Worm (Caenorhabditis elegans) whole organism, L1 larva: ENCODE data around the gene F52C12.2.

Experiments used
- aly-2 ChIP-seq: fragments of 150-350 bp; optimal IDR thresholded peaks from 2 replicates; lab custom pipeline; 2014; ENCODE audit warnings: missing biosample characterization, missing genetic modification characterization
- ceh-8 ChIP-seq: fragments of 200-800 bp; sonication (Bioruptor generic); optimal IDR thresholded peaks from 2 replicates; lab custom pipeline; 2018; ENCODE audit warnings: mild to moderate bottlenecking, missing genetic modification characterization, moderate library complexity, missing compliant biosample characterization
- ceh-82 ChIP-seq, 3 experiments: fragments of 150-350 bp in 1 of 3; sonication (generic microtip) in 2 of 3; optimal IDR thresholded peaks; 2 replicates each; lab custom pipeline; 2014 to 2017; ENCODE audit warnings: missing biosample characterization in 3 of 3, missing genetic modification characterization in 3 of 3
- ceh-88 ChIP-seq: fragments of 200-800 bp; sonication (Bioruptor generic); IDR thresholded peaks from 2 replicates; pipeline ENCODE4 v1.3.6; 2022; ENCODE audit warnings: missing genetic modification characterization, missing compliant biosample characterization
- ceh-90 ChIP-seq: sonication (generic microtip); optimal IDR thresholded peaks from 2 replicates; lab custom pipeline; 2016; ENCODE audit warnings: missing genetic modification characterization, missing compliant biosample characterization
- ces-1 ChIP-seq: fragments of 150-350 bp; optimal IDR thresholded peaks from 2 replicates; lab custom pipeline; 2014; ENCODE audit warnings: missing biosample characterization, missing genetic modification reagents, missing genetic modification characterization
- dpl-1 ChIP-seq, 3 experiments: fragments of 150-350 bp in 2 of 3; sonication (generic microtip) in 1 of 3; optimal IDR thresholded peaks; 2 replicates each; lab custom pipeline; 2014 to 2017; ENCODE audit warnings: missing biosample characterization in 3 of 3, missing genetic modification characterization in 3 of 3, missing genetic modification reagents in 3 of 3
- dsc-1 ChIP-seq: sonication (generic microtip); optimal IDR thresholded peaks from 2 replicates; lab custom pipeline; 2016; ENCODE audit warnings: mild to moderate bottlenecking, missing genetic modification characterization, missing compliant biosample characterization
- efl-1 ChIP-seq, 4 experiments: fragments of 150-350 bp; optimal IDR thresholded peaks in 3 of 4; peaks in 1 of 4; 1 replicate in 1 of 4; 2 replicates in 3 of 4; lab custom pipeline; 2014; ENCODE audit warnings: missing biosample characterization in 2 of 4, missing genetic modification characterization in 2 of 4, missing genetic modification reagents in 2 of 4
- efl-3 ChIP-seq: fragments of 200-800 bp; sonication (Bioruptor generic); optimal IDR thresholded peaks from 2 replicates; lab custom pipeline; 2018; ENCODE audit warnings: mild to moderate bottlenecking, missing genetic modification characterization, missing compliant biosample characterization
- egl-13 ChIP-seq: sonication (generic microtip); optimal IDR thresholded peaks from 2 replicates; lab custom pipeline; 2016; ENCODE audit warnings: missing genotype, missing genetic modification reagents, missing genetic modification characterization, missing compliant biosample characterization
- ets-5 ChIP-seq: fragments of 200-800 bp; sonication (Bioruptor generic); IDR thresholded peaks from 2 replicates; pipeline ENCODE4 v1.3.6; 2022; ENCODE audit warnings: missing genetic modification characterization, missing compliant biosample characterization
- fkh-8 ChIP-seq: sonication (generic microtip); optimal IDR thresholded peaks from 2 replicates; lab custom pipeline; 2016; ENCODE audit warnings: mild to moderate bottlenecking, missing genetic modification characterization, missing compliant biosample characterization
- grh-1 ChIP-seq: fragments of 200-800 bp; sonication (Bioruptor generic); IDR thresholded peaks from 2 replicates; pipeline ENCODE4 v1.3.6; 2022; ENCODE audit warnings: missing genetic modification reagents, missing genetic modification characterization, missing compliant biosample characterization
- hpl-2 ChIP-seq: fragments of 150-350 bp; optimal IDR thresholded peaks from 2 replicates; lab custom pipeline; 2014; ENCODE audit warnings: missing biosample characterization, missing genetic modification reagents, missing genetic modification characterization
- isw-1 ChIP-seq: fragments of 200-800 bp; sonication (Bioruptor generic); IDR thresholded peaks from 2 replicates; pipeline ENCODE4 v1.3.6; 2022; ENCODE audit warnings: missing genetic modification characterization, missing compliant biosample characterization
- jun-1 ChIP-seq: fragments of 150-350 bp; optimal IDR thresholded peaks from 2 replicates; lab custom pipeline; 2014; ENCODE audit warnings: missing biosample characterization, missing genetic modification reagents, missing genetic modification characterization
- lin-13 ChIP-seq: fragments of 150-350 bp; optimal IDR thresholded peaks from 2 replicates; lab custom pipeline; 2014; ENCODE audit warnings: missing biosample characterization, missing genetic modification reagents, missing genetic modification characterization
- lin-35 ChIP-seq, 2 experiments: fragments of 150-350 bp; optimal IDR thresholded peaks; 2 replicates each; lab custom pipeline; 2014; ENCODE audit warnings: missing biosample characterization in 2 of 2, missing genetic modification characterization in 2 of 2, missing genetic modification reagents in 2 of 2
- lsy-2 ChIP-seq, 2 experiments: fragments of 150-350 bp; optimal IDR thresholded peaks; 2 replicates each; lab custom pipeline; 2014; ENCODE audit warnings: missing biosample characterization in 2 of 2, missing genetic modification characterization in 2 of 2
- mab-9 ChIP-seq: fragments of 200-800 bp; sonication (Bioruptor generic); IDR thresholded peaks from 2 replicates; pipeline ENCODE4 v1.3.6; 2022; ENCODE audit warnings: missing genetic modification reagents, missing genetic modification characterization, missing compliant biosample characterization
- mep-1 ChIP-seq: fragments of 150-350 bp; optimal IDR thresholded peaks from 2 replicates; lab custom pipeline; 2014; ENCODE audit warnings: missing biosample characterization, missing genetic modification characterization
- nhr-11 ChIP-seq: fragments of 150-350 bp; optimal IDR thresholded peaks from 2 replicates; lab custom pipeline; 2014; ENCODE audit warnings: missing biosample characterization, missing genetic modification characterization
- nhr-12 ChIP-seq: sonication (generic microtip); optimal IDR thresholded peaks from 2 replicates; lab custom pipeline; 2017; ENCODE audit warnings: missing biosample characterization, missing genetic modification characterization
- nhr-20 ChIP-seq: sonication (generic microtip); optimal IDR thresholded peaks from 2 replicates; lab custom pipeline; 2016; ENCODE audit warnings: mild to moderate bottlenecking, missing genetic modification characterization, missing compliant biosample characterization
- nhr-237 ChIP-seq: fragments of 150-350 bp; optimal IDR thresholded peaks from 2 replicates; lab custom pipeline; 2014; ENCODE audit warnings: missing biosample characterization, missing genetic modification characterization
- nhr-47 ChIP-seq: sonication (generic microtip); optimal IDR thresholded peaks from 2 replicates; lab custom pipeline; 2016; ENCODE audit warnings: mild to moderate bottlenecking, missing genetic modification characterization, moderate library complexity, missing compliant biosample characterization
- nhr-71 ChIP-seq: sonication (generic microtip); optimal IDR thresholded peaks from 2 replicates; lab custom pipeline; 2016; ENCODE audit warnings: mild to moderate bottlenecking, missing genetic modification characterization, moderate library complexity, missing compliant biosample characterization
- nhr-77 ChIP-seq: fragments of 150-350 bp; optimal IDR thresholded peaks from 2 replicates; lab custom pipeline; 2014; ENCODE audit warnings: missing biosample characterization, missing genetic modification characterization
- nhr-84 ChIP-seq: sonication (generic microtip); optimal IDR thresholded peaks from 2 replicates; lab custom pipeline; 2017; ENCODE audit warnings: missing biosample characterization, missing genetic modification characterization
- nhr-85 ChIP-seq: sonication (generic microtip); peaks from one replicate; lab custom pipeline; 2016; ENCODE audit warnings: missing genetic modification characterization, inconsistent platforms, missing compliant biosample characterization
- nhr-90 ChIP-seq: sonication (generic microtip); optimal IDR thresholded peaks from 2 replicates; lab custom pipeline; 2016; ENCODE audit warnings: mild to moderate bottlenecking, missing genetic modification characterization, missing compliant biosample characterization; ENCODE audit not compliant: poor library complexity
- pqm-1 ChIP-seq: sonication (generic microtip); optimal IDR thresholded peaks from 3 replicates; lab custom pipeline; 2017; ENCODE audit warnings: missing biosample characterization, missing genetic modification characterization
- rnt-1 ChIP-seq: sonication (generic microtip); optimal IDR thresholded peaks from 2 replicates; lab custom pipeline; 2016; ENCODE audit warnings: mild to moderate bottlenecking, missing genetic modification characterization, moderate library complexity, missing compliant biosample characterization
- skn-1 ChIP-seq: fragments of 150-350 bp; optimal IDR thresholded peaks from 2 replicates; lab custom pipeline; 2014; ENCODE audit warnings: missing biosample characterization, missing genetic modification characterization
- snu-23 ChIP-seq: sonication (generic microtip); optimal IDR thresholded peaks from 2 replicates; lab custom pipeline; 2016; ENCODE audit warnings: missing genetic modification characterization, missing compliant biosample characterization
- sptf-1 ChIP-seq: fragments of 150-350 bp; optimal IDR thresholded peaks from 2 replicates; lab custom pipeline; 2014; ENCODE audit warnings: missing biosample characterization, missing genetic modification characterization
- sup-37 ChIP-seq: fragments of 200-800 bp; sonication (Bioruptor generic); optimal IDR thresholded peaks from 2 replicates; lab custom pipeline; 2018; ENCODE audit warnings: mild to moderate bottlenecking, missing genetic modification characterization, missing compliant biosample characterization
- tlp-1 ChIP-seq: fragments of 150-350 bp; optimal IDR thresholded peaks from 2 replicates; lab custom pipeline; 2014; ENCODE audit warnings: missing biosample characterization, missing genetic modification characterization
- unc-130 ChIP-seq: fragments of 150-350 bp; optimal IDR thresholded peaks from 2 replicates; lab custom pipeline; 2017; ENCODE audit warnings: missing biosample characterization, missing genetic modification characterization, inconsistent platforms
- unc-30 ChIP-seq: sonication (generic microtip); optimal IDR thresholded peaks from 2 replicates; lab custom pipeline; 2017; ENCODE audit warnings: missing biosample characterization, missing genetic modification characterization
- unc-62 ChIP-seq: fragments of 150-350 bp; optimal IDR thresholded peaks from 2 replicates; lab custom pipeline; 2014; ENCODE audit warnings: missing biosample characterization, missing genetic modification reagents, missing genetic modification characterization
- unc-98 ChIP-seq: fragments of 200-800 bp; sonication (Bioruptor generic); IDR thresholded peaks from 2 replicates; pipeline ENCODE4 v1.3.6; 2022; ENCODE audit warnings: missing genetic modification characterization, missing compliant biosample characterization
- vab-15 ChIP-seq: sonication (generic microtip); optimal IDR thresholded peaks from 2 replicates; lab custom pipeline; 2017; ENCODE audit warnings: missing genotype, mild to moderate bottlenecking, missing genetic modification characterization, missing compliant biosample characterization
- xbp-1 ChIP-seq: sonication (generic microtip); optimal IDR thresholded peaks from 2 replicates; lab custom pipeline; 2016; ENCODE audit warnings: missing genetic modification characterization, missing compliant biosample characterization
- zip-4 ChIP-seq: fragments of 200-800 bp; sonication (Bioruptor generic); optimal IDR thresholded peaks from 2 replicates; lab custom pipeline; 2018; ENCODE audit warnings: mild to moderate bottlenecking, missing genetic modification characterization, moderate library complexity, missing compliant biosample characterization

The F52C12.2 gene

DNA sequence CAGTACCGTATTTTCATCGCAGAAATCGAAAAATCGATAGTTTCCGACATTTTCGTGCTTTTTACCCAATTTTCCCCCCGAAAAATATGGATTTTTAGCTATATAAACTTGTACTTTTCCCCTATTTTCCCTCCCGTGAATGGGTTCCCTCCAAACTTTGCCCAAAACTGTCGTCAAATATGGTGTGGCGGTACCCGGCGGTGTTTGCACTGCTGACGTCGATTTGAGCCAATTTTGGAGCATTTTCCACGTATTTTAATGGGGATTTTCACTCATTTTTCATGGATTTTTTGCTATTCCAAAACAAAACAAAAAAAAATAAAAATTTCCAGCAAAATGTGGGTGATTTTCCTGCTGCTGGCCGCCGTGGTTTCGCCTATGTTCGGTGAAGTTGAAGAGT is 20.0 kb downstream of the F52C12.2 start, which contains the start of gene Y76B12C.3 (continued):
- TF ChIP-seq ces-1 (GFP tag; lab: Kevin White, UChicago) (no peak), nhr-71 (no peak), lin-35 (GFP tag; optimal IDR thresholded peaks at IDR 0.05; lab: Kevin White, UChicago) (peak; percentile 31 to 54), fkh-8 (no peak)

DNA sequence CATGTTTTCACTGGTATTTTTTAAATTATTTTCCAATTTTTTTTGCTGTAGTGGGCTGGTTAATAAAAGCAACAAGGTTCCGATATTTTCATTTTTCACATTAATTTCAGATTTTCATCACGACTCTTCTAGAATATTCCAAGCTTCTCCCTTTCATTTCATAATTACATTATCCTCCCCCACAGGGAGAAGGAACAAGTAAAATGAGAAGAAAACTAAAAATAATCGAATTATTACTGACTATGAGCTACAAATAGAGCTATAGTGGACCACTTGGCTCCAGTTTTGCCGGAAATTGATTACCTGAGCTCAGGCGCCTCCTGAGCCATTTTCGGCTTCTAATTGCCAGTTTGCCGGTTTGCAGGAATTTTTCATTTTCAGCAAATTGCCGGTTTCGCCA is 22.2 kb downstream of the F52C12.2 start:
- TF ChIP-seq dpl-1 (GFP tag; optimal IDR thresholded peaks at IDR 0.05; lab: Kevin White, UChicago) (no peak), nhr-85 (peak; percentile 13), lin-35 (GFP tag; optimal IDR thresholded peaks at IDR 0.05; lab: Kevin White, UChicago) (no peak), snu-23 (GFP tag; lab: Kevin White, UChicago) (no peak), nhr-237 (no peak)

DNA sequence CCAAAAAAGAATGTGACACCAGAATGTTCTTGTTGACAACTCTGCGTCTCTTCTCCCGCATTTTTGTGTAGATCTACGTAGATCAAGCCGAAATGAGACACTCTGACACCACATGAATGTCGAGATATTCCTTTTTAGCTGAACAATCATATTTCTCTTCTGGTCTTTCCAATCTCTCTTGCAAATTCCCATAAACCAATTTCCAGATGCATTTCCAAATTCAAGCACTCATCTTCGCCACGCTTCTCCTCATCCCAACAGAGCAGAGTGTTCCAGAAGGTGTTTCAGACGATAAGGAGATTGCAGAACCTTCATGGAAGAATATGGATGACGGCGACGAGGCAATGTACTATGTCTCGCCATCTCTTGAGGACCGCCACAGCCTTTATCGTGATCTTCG is 26.4 kb downstream of the F52C12.2 start, which contains the start of gene Y76B12C.8:
Y76B12C.8 (plus strand) TSS at position 207 of the 400 bp plus-strand sequence.
- TF ChIP-seq nhr-85 (peak; percentile 27), aly-2 (tag; lab: Kevin White, UChicago) (no peak)

DNA sequence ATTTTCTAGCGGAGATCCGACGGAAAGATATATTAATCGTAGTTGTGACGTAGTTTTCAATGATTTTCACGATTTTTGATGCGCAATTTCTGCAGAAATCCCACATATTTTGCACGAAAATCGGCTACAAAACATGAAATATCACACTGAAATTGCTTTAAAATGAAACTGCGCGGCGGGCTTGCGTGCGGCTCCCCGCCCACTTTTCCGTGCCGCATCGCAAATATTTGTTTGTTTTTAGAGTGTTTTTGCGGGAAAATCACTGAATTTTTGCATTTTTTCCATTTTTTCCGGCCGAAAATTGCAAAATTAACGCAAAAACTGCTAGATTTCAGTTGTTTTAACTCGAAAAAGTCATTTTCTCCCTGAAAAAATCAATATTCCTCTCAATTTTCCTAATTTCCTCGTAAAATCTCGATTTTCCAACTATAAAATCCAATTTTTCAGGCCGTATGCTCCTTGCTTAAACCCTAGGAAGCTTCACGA is 27.6 kb downstream of the F52C12.2 start, which contains the start of gene Y76B12C.6:
Y76B12C.6 (plus strand) TSS at position 436 of the 486 bp plus-strand sequence.
- TF ChIP-seq unc-98 (GFP tag; lab: Robert Waterston, UW), result no peak
- no peak for TF ChIP-seq nhr-11 (tag; lab: Kevin White, UChicago)
- TF ChIP-seq nhr-71, result no peak
- no peak for TF ChIP-seq unc-30 (tag; lab: Kevin White, UChicago)
- peak; percentile 5 for TF ChIP-seq fkh-8
- no peak for TF ChIP-seq lin-13 (GFP tag; lab: Kevin White, UChicago)
- TF ChIP-seq nhr-20 (tag; lab: Kevin White, UChicago), result no peak
- TF ChIP-seq ceh-82 (tag; optimal IDR thresholded peaks at IDR 0.05; lab: Kevin White, UChicago), result peak in 1 of 3 experiments; percentile 13
- TF ChIP-seq ets-5 (GFP tag; lab: Robert Waterston, UW), result no peak
- TF ChIP-seq nhr-84, result no peak
- TF ChIP-seq vab-15 (tag; lab: Kevin White, UChicago), result no peak
- no peak for TF ChIP-seq nhr-12 (tag; lab: Kevin White, UChicago)
- TF ChIP-seq grh-1 (GFP tag; lab: Robert Waterston, UW), result no peak
- TF ChIP-seq ceh-88 (GFP tag; lab: Robert Waterston, UW), result no peak
- no peak for TF ChIP-seq egl-13 (tag; lab: Kevin White, UChicago)
- TF ChIP-seq sptf-1, result no peak
- no peak for TF ChIP-seq mab-9 (GFP tag; lab: Robert Waterston, UW)
- TF ChIP-seq zip-4 (GFP tag; lab: Kevin White, UChicago), result no peak
- TF ChIP-seq snu-23 (GFP tag; lab: Kevin White, UChicago), result peak; percentile 42
- TF ChIP-seq sup-37 (GFP tag; lab: Kevin White, UChicago), result no peak
- no peak for TF ChIP-seq efl-3 (GFP tag; lab: Kevin White, UChicago)
- TF ChIP-seq unc-130, result peak; percentile 47
- TF ChIP-seq dsc-1 (tag; lab: Kevin White, UChicago), result no peak
- TF ChIP-seq nhr-90 (tag; lab: Kevin White, UChicago), result no peak
- TF ChIP-seq unc-62, result no peak
- TF ChIP-seq tlp-1 (tag; lab: Kevin White, UChicago), result no peak
- no peak for TF ChIP-seq hpl-2
- no peak for TF ChIP-seq nhr-47 (tag; lab: Kevin White, UChicago)
- peak; percentile 24 to 46 for TF ChIP-seq lsy-2 (tag; optimal IDR thresholded peaks at IDR 0.05; lab: Kevin White, UChicago)
- TF ChIP-seq efl-1 (optimal IDR thresholded peaks at IDR 0.05; lab: Kevin White, UChicago), result peak; percentile 25 to 33
- TF ChIP-seq efl-1 (GFP tag; optimal IDR thresholded peaks at IDR 0.05 in 1 of 2; lab: Kevin White, UChicago), result peak; percentile 37 to 76
- TF ChIP-seq xbp-1, result peak; percentile 45
- TF ChIP-seq ceh-90 (tag; lab: Kevin White, UChicago), result no peak
- peak; percentile 20 to 40 for TF ChIP-seq lin-35 (GFP tag; optimal IDR thresholded peaks at IDR 0.05; lab: Kevin White, UChicago)
- TF ChIP-seq mep-1 (tag; lab: Kevin White, UChicago), result no peak
- TF ChIP-seq aly-2 (tag; lab: Kevin White, UChicago), result no peak
- TF ChIP-seq jun-1, result no peak
- no peak for TF ChIP-seq nhr-77 (tag; lab: Kevin White, UChicago)
- TF ChIP-seq rnt-1 (tag; lab: Kevin White, UChicago), result no peak
- no peak for TF ChIP-seq ceh-8
- no peak for TF ChIP-seq skn-1 (tag; lab: Kevin White, UChicago)
- peak in 2 of 3 experiments; percentile 36 for TF ChIP-seq dpl-1 (GFP tag; optimal IDR thresholded peaks at IDR 0.05; lab: Kevin White, UChicago)
- TF ChIP-seq isw-1 (GFP tag; lab: Robert Waterston, UW), result no peak
- TF ChIP-seq pqm-1, result no peak
